Worm (Caenorhabditis elegans) whole organism, L4 larva: ENCODE data around the gene C38H2.2.

Source experiments
- F49E8.2 ChIP-seq: sonication (generic microtip); optimal IDR thresholded peaks from 2 replicates; lab custom pipeline; 2016; ENCODE audit warnings: missing compliant biosample characterization, mild to moderate bottlenecking, missing genetic modification characterization, borderline replicate concordance
- T20F7.1 ChIP-seq: fragments of 200-800 bp; sonication (Bioruptor generic); optimal IDR thresholded peaks from 2 replicates; lab custom pipeline; 2018; ENCODE audit warnings: mild to moderate bottlenecking, missing genetic modification characterization, missing compliant biosample characterization
- aha-1 ChIP-seq: fragments of 150-350 bp; peaks from one replicate; lab custom pipeline; 2014; ENCODE audit warnings: missing biosample characterization, missing genetic modification characterization
- fos-1 ChIP-seq: fragments of 150-350 bp; optimal IDR thresholded peaks from 2 replicates; lab custom pipeline; 2014; ENCODE audit warnings: missing biosample characterization, missing genetic modification characterization
- mdl-1 ChIP-seq, 2 experiments: fragments of 150-350 bp in 1 of 2; sonication (generic microtip) in 1 of 2; optimal IDR thresholded peaks; 2 replicates each; lab custom pipeline; 2014 to 2017; ENCODE audit warnings: missing biosample characterization in 2 of 2, missing genetic modification characterization in 2 of 2
- nhr-11 ChIP-seq: fragments of 150-350 bp; optimal IDR thresholded peaks from 2 replicates; lab custom pipeline; 2014; ENCODE audit warnings: missing biosample characterization, missing genetic modification characterization
- nhr-28 ChIP-seq: fragments of 150-350 bp; optimal IDR thresholded peaks from 2 replicates; lab custom pipeline; 2014; ENCODE audit warnings: missing biosample characterization, missing genetic modification characterization
- nhr-42 ChIP-seq: fragments of 200-800 bp; sonication (Bioruptor generic); IDR thresholded peaks from 2 replicates; pipeline ENCODE4 v1.3.6; 2022; ENCODE audit warnings: missing genetic modification characterization, missing compliant biosample characterization
- php-3 ChIP-seq: fragments of 200-800 bp; sonication (Bioruptor generic); IDR thresholded peaks from 2 replicates; pipeline ENCODE4 v1.3.6; 2022; ENCODE audit warnings: missing genetic modification reagents, missing genetic modification characterization, missing compliant biosample characterization
- snpc-4 ChIP-seq: fragments of 150-350 bp; optimal IDR thresholded peaks from 2 replicates; lab custom pipeline; 2014; ENCODE audit warnings: missing biosample characterization, missing genetic modification characterization
- unc-39 ChIP-seq: sonication (generic microtip); optimal IDR thresholded peaks from 2 replicates; lab custom pipeline; 2017; ENCODE audit warnings: missing biosample characterization, missing genetic modification characterization
- unc-62 ChIP-seq, 3 experiments: fragments of 150-350 bp in 1 of 3; sonication (generic microtip); optimal IDR thresholded peaks in 2 of 3; peaks in 1 of 3; 1 replicate in 1 of 3; 2 replicates in 2 of 3; lab custom pipeline; 2014 to 2017; ENCODE audit warnings: missing biosample characterization in 3 of 3, missing genetic modification characterization in 3 of 3, missing genetic modification reagents in 3 of 3, missing genotype in 1 of 3
- zag-1 ChIP-seq: fragments of 150-350 bp; optimal IDR thresholded peaks from 2 replicates; lab custom pipeline; 2014; ENCODE audit warnings: missing biosample characterization, missing genetic modification characterization

- TF ChIP-seq zag-1: no peak
- TF ChIP-seq unc-39 (tag; lab: Kevin White, UChicago): no peak
- TF ChIP-seq F49E8.2 (tag; lab: Kevin White, UChicago): no peak
- TF ChIP-seq aha-1: peak; percentile 91
- no peak for TF ChIP-seq T20F7.1
- no peak for TF ChIP-seq php-3
- TF ChIP-seq unc-62 (GFP tag; optimal IDR thresholded peaks at IDR 0.05 in 1 of 2; lab: Kevin White, UChicago): no peak
- no peak for TF ChIP-seq unc-62 (tag; optimal IDR thresholded peaks at IDR 0.05; lab: Kevin White, UChicago)
- TF ChIP-seq nhr-11 (tag; lab: Kevin White, UChicago): no peak
- no peak for TF ChIP-seq nhr-28 (tag; lab: Kevin White, UChicago)
- no peak for TF ChIP-seq mdl-1 (tag; optimal IDR thresholded peaks at IDR 0.05; lab: Kevin White, UChicago)
- no peak for TF ChIP-seq fos-1 (tag; lab: Kevin White, UChicago)
- TF ChIP-seq nhr-42 (GFP tag; lab: Robert Waterston, UW): no peak
- no peak for TF ChIP-seq snpc-4
Observed at ce11 chrIII:10383804-10384203, 2.2 kb downstream of the C38H2.2 start.
